Worm (Caenorhabditis elegans) whole organism, L4 larva: ENCODE results near the gene clu-1.

Experiments used
- F44E2.7 ChIP-seq: fragments of 200-800 bp; sonication (Bioruptor generic); IDR thresholded peaks from 2 replicates; pipeline ENCODE4 v2.1.2; 2022; ENCODE audit warnings: missing genetic modification characterization, missing compliant biosample characterization
- Y48G9A.11 ChIP-seq: fragments of 200-800 bp; sonication (Bioruptor generic); IDR thresholded peaks from 2 replicates; pipeline ENCODE4 v1.3.6; 2022; ENCODE audit warnings: missing genetic modification reagents, missing genetic modification characterization, missing compliant biosample characterization
- aha-1 ChIP-seq: fragments of 150-350 bp; peaks from one replicate; lab custom pipeline; 2014; ENCODE audit warnings: missing biosample characterization, missing genetic modification characterization
- arid-1 ChIP-seq: fragments of 200-800 bp; sonication (Bioruptor generic); conservative IDR thresholded peaks from 2 replicates; pipeline ENCODE4 v1.3.6; 2022; ENCODE audit warnings: missing genetic modification reagents, missing genetic modification characterization, missing compliant biosample characterization
- ceh-20 ChIP-seq: fragments of 200-800 bp; sonication (Bioruptor generic); IDR thresholded peaks from 2 replicates; pipeline ENCODE4 v1.3.6; 2022; ENCODE audit warnings: missing genetic modification reagents, missing genetic modification characterization, missing compliant biosample characterization
- ceh-28 ChIP-seq: fragments of 150-350 bp; optimal IDR thresholded peaks from 2 replicates; lab custom pipeline; 2014; ENCODE audit warnings: missing biosample characterization, missing genetic modification reagents, missing genetic modification characterization
- ceh-44 ChIP-seq: fragments of 200-800 bp; sonication (Bioruptor generic); IDR thresholded peaks from 2 replicates; pipeline ENCODE4 v1.3.6; 2022; ENCODE audit warnings: missing genetic modification reagents, missing genetic modification characterization, missing compliant biosample characterization
- daf-16 ChIP-seq, 3 experiments: sonication (generic microtip); optimal IDR thresholded peaks; 2 replicates each; lab custom pipeline; 2016 to 2017; ENCODE audit warnings: missing genetic modification characterization in 3 of 3, missing genetic modification reagents in 3 of 3, mild to moderate bottlenecking in 2 of 3, missing compliant biosample characterization in 2 of 3, missing biosample characterization in 1 of 3, moderate library complexity in 1 of 3
- daf-8 ChIP-seq: fragments of 200-800 bp; sonication (Bioruptor generic); IDR thresholded peaks from 2 replicates; pipeline ENCODE4 v1.3.6; 2022; ENCODE audit warnings: missing genetic modification characterization, missing compliant biosample characterization
- dmd-6 ChIP-seq: fragments of 200-800 bp; sonication (Bioruptor generic); IDR thresholded peaks from 2 replicates; pipeline ENCODE4 v1.3.6; 2022; ENCODE audit warnings: missing genetic modification reagents, missing genetic modification characterization, missing compliant biosample characterization
- dpl-1 ChIP-seq: fragments of 150-350 bp; optimal IDR thresholded peaks from 2 replicates; lab custom pipeline; 2014; ENCODE audit warnings: missing biosample characterization, missing genetic modification reagents, missing genetic modification characterization
- duxl-1 ChIP-seq: sonication (generic microtip); optimal IDR thresholded peaks from 2 replicates; lab custom pipeline; 2016; ENCODE audit warnings: mild to moderate bottlenecking, missing genetic modification characterization, moderate library complexity, missing compliant biosample characterization; ENCODE audit not compliant: poor library complexity
- dve-1 ChIP-seq: sonication (generic microtip); optimal IDR thresholded peaks from 2 replicates; lab custom pipeline; 2017; ENCODE audit warnings: antibody characterized with exemption, mild to moderate bottlenecking, missing genetic modification characterization, missing compliant biosample characterization; ENCODE audit not compliant: insufficient read depth
- hif-1 ChIP-seq, 2 experiments: sonication (generic microtip); optimal IDR thresholded peaks; 2 replicates each; lab custom pipeline; 2016 to 2017; ENCODE audit warnings: missing compliant biosample characterization in 2 of 2, missing genetic modification characterization in 2 of 2, missing genetic modification reagents in 2 of 2, missing genotype in 2 of 2, mild to moderate bottlenecking in 1 of 2
- hlh-11 ChIP-seq: fragments of 200-800 bp; sonication (Bioruptor generic); optimal IDR thresholded peaks from 2 replicates; lab custom pipeline; 2018; ENCODE audit warnings: mild to moderate bottlenecking, missing genetic modification characterization, missing compliant biosample characterization
- hlh-30 ChIP-seq: sonication (generic microtip); optimal IDR thresholded peaks from 2 replicates; lab custom pipeline; 2017; ENCODE audit warnings: antibody characterized with exemption, mild to moderate bottlenecking, missing genetic modification characterization, missing compliant biosample characterization; ENCODE audit not compliant: insufficient read depth
- hmg-1.1 ChIP-seq: fragments of 200-800 bp; sonication (Bioruptor generic); IDR thresholded peaks from 2 replicates; pipeline ENCODE4 v1.3.6; 2022; ENCODE audit warnings: missing genetic modification reagents, missing genetic modification characterization, missing compliant biosample characterization
- jun-1 ChIP-seq: fragments of 150-350 bp; optimal IDR thresholded peaks from 2 replicates; lab custom pipeline; 2014; ENCODE audit warnings: missing biosample characterization, missing genetic modification reagents, missing genetic modification characterization
- lim-7 ChIP-seq: fragments of 200-800 bp; sonication (Bioruptor generic); IDR thresholded peaks from 2 replicates; pipeline ENCODE4 v1.3.6; 2022; ENCODE audit warnings: missing genetic modification characterization, missing compliant biosample characterization
- lin-1 ChIP-seq: fragments of 200-800 bp; sonication (Bioruptor generic); IDR thresholded peaks from 2 replicates; pipeline ENCODE4 v1.3.6; 2022; ENCODE audit warnings: missing genetic modification reagents, missing genetic modification characterization, missing compliant biosample characterization
- lin-13 ChIP-seq: fragments of 150-350 bp; optimal IDR thresholded peaks from 2 replicates; lab custom pipeline; 2014; ENCODE audit warnings: missing biosample characterization, missing genetic modification reagents, missing genetic modification characterization
- lin-15B ChIP-seq: fragments of 150-350 bp; sonication (generic microtip); optimal IDR thresholded peaks from 3 replicates; lab custom pipeline; 2014; ENCODE audit warnings: missing biosample characterization, missing genetic modification characterization
- lin-38 ChIP-seq: fragments of 200-800 bp; sonication (Bioruptor generic); IDR thresholded peaks from 2 replicates; pipeline ENCODE4 v1.3.6; 2022; ENCODE audit warnings: missing genetic modification reagents, missing genetic modification characterization, missing compliant biosample characterization
- lsy-2 ChIP-seq, 2 experiments: fragments of 150-350 bp in 1 of 2; sonication (generic microtip) in 1 of 2; optimal IDR thresholded peaks; 2 replicates each; lab custom pipeline; 2014 to 2017; ENCODE audit warnings: missing biosample characterization in 2 of 2, missing genetic modification characterization in 2 of 2
- madf-5 ChIP-seq, 2 experiments: fragments of 200-800 bp; sonication (Bioruptor generic); IDR thresholded peaks; 2 replicates each; pipeline ENCODE4 v1.3.6; 2022; ENCODE audit warnings: missing compliant biosample characterization in 2 of 2, missing genetic modification characterization in 2 of 2
- mep-1 ChIP-seq: fragments of 150-350 bp; sonication (generic microtip); optimal IDR thresholded peaks from 3 replicates; lab custom pipeline; 2014; ENCODE audit warnings: missing biosample characterization, missing genetic modification characterization
- mes-2 ChIP-seq: sonication (generic microtip); optimal IDR thresholded peaks from 2 replicates; lab custom pipeline; 2016; ENCODE audit warnings: missing genotype, mild to moderate bottlenecking, missing genetic modification characterization, missing compliant biosample characterization; ENCODE audit not compliant: poor library complexity, severe bottlenecking
- nhr-10 ChIP-seq: fragments of 150-350 bp; optimal IDR thresholded peaks from 2 replicates; lab custom pipeline; 2014; ENCODE audit warnings: missing biosample characterization, missing genetic modification characterization
- nhr-102 ChIP-seq: sonication (generic microtip); optimal IDR thresholded peaks from 2 replicates; lab custom pipeline; 2016; ENCODE audit warnings: mild to moderate bottlenecking, missing genetic modification characterization, moderate library complexity, missing compliant biosample characterization
- nhr-28 ChIP-seq: fragments of 150-350 bp; optimal IDR thresholded peaks from 2 replicates; lab custom pipeline; 2014; ENCODE audit warnings: missing biosample characterization, missing genetic modification characterization
- nhr-41 ChIP-seq: fragments of 200-800 bp; sonication (Bioruptor generic); IDR thresholded peaks from 2 replicates; pipeline ENCODE4 v1.3.6; 2022; ENCODE audit warnings: missing genetic modification reagents, missing genetic modification characterization, missing compliant biosample characterization
- nhr-6 ChIP-seq: fragments of 150-350 bp; optimal IDR thresholded peaks from 2 replicates; lab custom pipeline; 2014; ENCODE audit warnings: missing biosample characterization, missing genetic modification characterization
- nhr-77 ChIP-seq: fragments of 150-350 bp; optimal IDR thresholded peaks from 2 replicates; lab custom pipeline; 2014; ENCODE audit warnings: missing biosample characterization, missing genetic modification characterization
- pqm-1 ChIP-seq: sonication (generic microtip); optimal IDR thresholded peaks from 2 replicates; lab custom pipeline; 2017; ENCODE audit warnings: missing biosample characterization, missing genetic modification characterization
- rbr-2 ChIP-seq: sonication (generic microtip); optimal IDR thresholded peaks from 2 replicates; lab custom pipeline; 2016; ENCODE audit warnings: missing genotype, missing genetic modification characterization, missing compliant biosample characterization
- set-16 ChIP-seq: fragments of 200-800 bp; sonication (Bioruptor generic); IDR thresholded peaks from 2 replicates; pipeline ENCODE4 v1.3.6; 2022; ENCODE audit warnings: missing genetic modification reagents, missing genetic modification characterization, missing compliant biosample characterization
- spr-1 ChIP-seq: sonication (generic microtip); optimal IDR thresholded peaks from 2 replicates; lab custom pipeline; 2016; ENCODE audit warnings: mild to moderate bottlenecking, missing genetic modification characterization, missing compliant biosample characterization
- tag-97 ChIP-seq: fragments of 200-800 bp; sonication (Bioruptor generic); IDR thresholded peaks from 2 replicates; pipeline ENCODE4 v1.3.6; 2022; ENCODE audit warnings: missing genetic modification characterization, missing compliant biosample characterization
- unc-130 ChIP-seq: sonication (generic microtip); optimal IDR thresholded peaks from 2 replicates; lab custom pipeline; 2016; ENCODE audit warnings: missing genetic modification reagents, missing genetic modification characterization, missing compliant biosample characterization
- zfp-3 ChIP-seq: fragments of 200-800 bp; sonication (Bioruptor generic); conservative IDR thresholded peaks from 2 replicates; pipeline ENCODE4 v1.3.6; 2022; ENCODE audit warnings: missing genetic modification reagents, missing genetic modification characterization, missing compliant biosample characterization

clu-1 gene

ce11 chrIII:9474501-9474900 is 46.8 kb downstream of the clu-1 start (continued):
- peak; percentile 71 for TF ChIP-seq hlh-11 (tag; lab: Kevin White, UChicago)

ce11 chrIII:9472464-9472863 is 48.8 kb downstream of the clu-1 start:
- no peak for TF ChIP-seq spr-1 (tag; lab: Kevin White, UChicago)
- peak; percentile 19; the same call in 1 of the 2 replicates for TF ChIP-seq dmd-6 (GFP tag; lab: Robert Waterston, UW)
- TF ChIP-seq lin-1 (GFP tag; lab: Robert Waterston, UW), result no peak
- TF ChIP-seq pqm-1 (tag; lab: Kevin White, UChicago), result peak; percentile 64
- TF ChIP-seq nhr-10 (tag; lab: Kevin White, UChicago), result no peak
- TF ChIP-seq daf-8, result no peak
- TF ChIP-seq madf-5 (GFP tag; IDR thresholded peaks at IDR 0.05; lab: Robert Waterston, UW), result no peak
- no peak for TF ChIP-seq rbr-2 (tag; lab: Kevin White, UChicago)
- TF ChIP-seq dve-1 (tag; lab: Kevin White, UChicago), result no peak
- no peak for TF ChIP-seq daf-16 (GFP tag; optimal IDR thresholded peaks at IDR 0.05; lab: Kevin White, UChicago)
- TF ChIP-seq daf-16 (tag; optimal IDR thresholded peaks at IDR 0.05; lab: Kevin White, UChicago), result peak; percentile 29

- TF ChIP-seq aha-1 (tag; lab: Kevin White, UChicago) (peak; percentile 92), jun-1 (tag; lab: Kevin White, UChicago) (no peak)
- TF ChIP-seq, all 104 proteins: peak for 1
Observed at ce11 chrIII:9471996-9472395, 49.3 kb downstream of the clu-1 start.

ce11 chrIII:9467857-9468256 is 53.4 kb downstream of the clu-1 start, which contains the start of gene tag-342:
Gene tag-342 (plus strand): TSS chrIII:9468157.
- TF ChIP-seq lin-38 (GFP tag; lab: Robert Waterston, UW) (peak; percentile 45; the same call in 1 of the 2 replicates), tag-97 (GFP tag; lab: Robert Waterston, UW) (no peak)

- TF ChIP-seq lsy-2 (tag; optimal IDR thresholded peaks at IDR 0.05; lab: Kevin White, UChicago), result peak in 1 of 2 experiments; percentile 78
- peak; percentile 44 for TF ChIP-seq nhr-102 (tag; lab: Kevin White, UChicago)
- TF ChIP-seq arid-1 (GFP tag; lab: Robert Waterston, UW), result peak; percentile 55; the same call in 1 of the 2 replicates
- TF ChIP-seq ceh-44 (GFP tag; lab: Robert Waterston, UW), result no peak
- TF ChIP-seq lin-38 (GFP tag; lab: Robert Waterston, UW), result peak; percentile 98
- peak; percentile 23 for TF ChIP-seq lin-13
- TF ChIP-seq hif-1 (tag; optimal IDR thresholded peaks at IDR 0.05; lab: Kevin White, UChicago), result peak in 1 of 2 experiments; percentile 31
- TF ChIP-seq lin-15B (tag; lab: Kevin White, UChicago), result no peak
- 0 out of 2 replicates have a peak, but pooled peaks have one; percentile 26 for TF ChIP-seq hmg-1.1 (GFP tag; lab: Robert Waterston, UW)
- no peak for TF ChIP-seq nhr-41 (GFP tag; lab: Robert Waterston, UW)
- peak; percentile 60 for TF ChIP-seq nhr-77 (tag; lab: Kevin White, UChicago)
- peak; percentile 11 for TF ChIP-seq ceh-28 (tag; lab: Kevin White, UChicago)
- no peak for TF ChIP-seq ceh-20 (GFP tag; lab: Robert Waterston, UW)
- TF ChIP-seq aha-1 (tag; lab: Kevin White, UChicago), result peak; percentile 74
- TF ChIP-seq rbr-2 (tag; lab: Kevin White, UChicago), result peak; percentile 58
- TF ChIP-seq daf-8, result no peak
- peak; percentile 59 for TF ChIP-seq nhr-6 (tag; lab: Kevin White, UChicago)
- TF ChIP-seq Y48G9A.11 (GFP tag; lab: Robert Waterston, UW), result no peak
- peak; percentile 31; the same call in 1 of the 2 replicates for TF ChIP-seq zfp-3 (GFP tag; lab: Robert Waterston, UW)
- TF ChIP-seq mep-1 (tag; lab: Kevin White, UChicago), result peak; percentile 70
- TF ChIP-seq duxl-1 (tag; lab: Kevin White, UChicago), result peak; percentile 72
- TF ChIP-seq F44E2.7 (GFP tag; lab: Robert Waterston, UW), result no peak
- TF ChIP-seq hlh-11 (tag; lab: Kevin White, UChicago), result peak; percentile 32
- TF ChIP-seq nhr-28 (tag; lab: Kevin White, UChicago), result peak; percentile 34
- TF ChIP-seq lin-1 (GFP tag; lab: Robert Waterston, UW), result no peak
- TF ChIP-seq hlh-30 (tag; lab: Kevin White, UChicago), result peak; percentile 32
- peak; percentile 70 for TF ChIP-seq dpl-1 (GFP tag; lab: Kevin White, UChicago)
- TF ChIP-seq pqm-1 (tag; lab: Kevin White, UChicago), result peak; percentile 49
- TF ChIP-seq set-16, result no peak
- peak; percentile 87 for TF ChIP-seq mes-2 (tag; lab: Kevin White, UChicago)
- TF ChIP-seq daf-16 (GFP tag; optimal IDR thresholded peaks at IDR 0.05; lab: Kevin White, UChicago), result no peak
- peak; percentile 39 for TF ChIP-seq daf-16 (tag; optimal IDR thresholded peaks at IDR 0.05; lab: Kevin White, UChicago)
- peak; percentile 57 for TF ChIP-seq unc-130 (GFP tag; lab: Kevin White, UChicago)
- TF ChIP-seq lim-7, result no peak
Observed at ce11 chrIII:9467095-9467494, 54.2 kb downstream of the clu-1 start, which contains the start of gene baf-1. Gene baf-1 (plus strand): TSS chrIII:9467464.
